Worm (Caenorhabditis elegans) whole organism, midembryonic: ENCODE data around the gene K05F1.9.

ENCODE experiments used
- T22C8.4 ChIP-seq: fragments of 200-800 bp; sonication (Bioruptor generic); IDR thresholded peaks from 2 replicates; pipeline ENCODE4 v1.3.6; 2022; ENCODE audit warnings: missing genetic modification characterization, missing compliant biosample characterization
- cog-1 ChIP-seq: sonication (generic microtip); optimal IDR thresholded peaks from 2 replicates; lab custom pipeline; 2016; ENCODE audit warnings: missing genetic modification characterization, missing compliant biosample characterization
- flt-1 ChIP-seq: fragments of 200-800 bp; sonication (Bioruptor generic); IDR thresholded peaks from 2 replicates; pipeline ENCODE4 v1.3.6; 2022; ENCODE audit warnings: missing genetic modification characterization, missing compliant biosample characterization
- klf-2 ChIP-seq: fragments of 200-800 bp; sonication (Bioruptor generic); conservative IDR thresholded peaks from 2 replicates; pipeline ENCODE4 v1.3.6; 2022; ENCODE audit warnings: missing genetic modification reagents, missing genetic modification characterization, missing compliant biosample characterization
- med-1 ChIP-seq: sonication (generic microtip); optimal IDR thresholded peaks from 2 replicates; lab custom pipeline; 2017; ENCODE audit warnings: missing genetic modification characterization, mild to moderate bottlenecking, missing compliant biosample characterization, antibody characterized with exemption, missing genetic modification reagents; ENCODE audit not compliant: insufficient read depth
- ref-1 ChIP-seq: fragments of 200-800 bp; sonication (Bioruptor generic); conservative IDR thresholded peaks from 2 replicates; pipeline ENCODE4 v1.3.6; 2022; ENCODE audit warnings: missing genetic modification reagents, missing genetic modification characterization, missing compliant biosample characterization
- tab-1 ChIP-seq: fragments of 200-800 bp; sonication (Bioruptor generic); IDR thresholded peaks from 2 replicates; pipeline ENCODE4 v1.3.6; 2022; ENCODE audit warnings: missing genetic modification characterization, missing compliant biosample characterization
- ztf-23 ChIP-seq: fragments of 200-800 bp; sonication (Bioruptor generic); IDR thresholded peaks from 2 replicates; pipeline ENCODE4 v1.3.6; 2022; ENCODE audit warnings: missing genetic modification reagents, missing genetic modification characterization, missing compliant biosample characterization
- ztf-29 ChIP-seq: fragments of 200-800 bp; sonication (Bioruptor generic); IDR thresholded peaks from 2 replicates; pipeline ENCODE4 v1.3.6; 2022; ENCODE audit warnings: missing genetic modification reagents, missing genetic modification characterization, missing compliant biosample characterization

DNA sequence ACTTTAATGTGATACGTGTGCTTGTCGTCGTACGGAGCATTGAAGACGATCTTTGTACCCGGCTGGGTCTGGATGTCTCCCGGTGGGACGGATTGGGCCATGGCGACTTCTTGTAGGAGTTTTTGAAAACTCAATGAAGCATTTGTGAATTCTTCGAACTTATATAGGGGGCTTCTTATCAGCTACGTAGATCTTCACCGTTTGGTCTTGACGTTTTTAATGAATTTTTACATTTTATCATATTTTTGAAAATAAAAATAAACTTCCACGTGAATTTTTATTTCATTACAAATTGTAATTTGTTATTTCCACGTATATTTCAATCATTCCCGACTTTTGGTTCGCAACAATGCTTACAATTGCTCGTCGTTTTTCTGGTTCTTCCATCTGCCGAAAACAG, 9.3 kb upstream of the K05F1.9 start, which contains the start of the genes msp-64 and ZK1248.5:
- TF ChIP-seq flt-1 = no peak
- no peak for TF ChIP-seq ztf-23 (GFP tag; lab: Robert Waterston, UW)
- TF ChIP-seq T22C8.4 (GFP tag; lab: Robert Waterston, UW) = no peak
- no peak for TF ChIP-seq ztf-29 (GFP tag; lab: Robert Waterston, UW)
- TF ChIP-seq med-1 = no peak
- no peak for TF ChIP-seq ref-1 (GFP tag; lab: Robert Waterston, UW)
- no peak for TF ChIP-seq cog-1 (tag; lab: Kevin White, UChicago)
- TF ChIP-seq tab-1 (GFP tag; lab: Robert Waterston, UW) = no peak
- TF ChIP-seq klf-2 = no peak
